Worm (Caenorhabditis elegans) whole organism, L1 larva: ENCODE results near the gene R186.8.
A peak's percentile ranks its signal among the peaks of the same experiment; 100 is the strongest.

Source experiments
- C04F5.9 ChIP-seq: sonication (generic microtip); optimal IDR thresholded peaks from 2 replicates; lab custom pipeline; 2016; ENCODE audit warnings: missing genetic modification characterization, missing compliant biosample characterization
- C16A3.4 ChIP-seq: fragments of 150-350 bp; optimal IDR thresholded peaks from 2 replicates; lab custom pipeline; 2014; ENCODE audit warnings: missing biosample characterization, missing genetic modification characterization
- C34B4.2 ChIP-seq: sonication (generic microtip); optimal IDR thresholded peaks from 2 replicates; lab custom pipeline; 2017; ENCODE audit warnings: mild to moderate bottlenecking, missing genetic modification characterization, missing compliant biosample characterization
- Y116A8C.19 ChIP-seq: sonication (generic microtip); optimal IDR thresholded peaks from 2 replicates; lab custom pipeline; 2016; ENCODE audit warnings: missing compliant biosample characterization, missing genetic modification characterization, borderline replicate concordance
- ama-1 ChIP-seq: fragments of 150-350 bp; optimal IDR thresholded peaks from 2 replicates; lab custom pipeline; 2014
- blmp-1 ChIP-seq: fragments of 150-350 bp; optimal IDR thresholded peaks from 2 replicates; lab custom pipeline; 2014; ENCODE audit warnings: missing biosample characterization, missing genetic modification characterization
- ceh-63 ChIP-seq: fragments of 200-800 bp; sonication (Bioruptor generic); optimal IDR thresholded peaks from 2 replicates; lab custom pipeline; 2018; ENCODE audit warnings: mild to moderate bottlenecking, missing genetic modification characterization, missing compliant biosample characterization
- ceh-82 ChIP-seq, 3 experiments: fragments of 150-350 bp in 1 of 3; sonication (generic microtip) in 2 of 3; optimal IDR thresholded peaks; 2 replicates each; lab custom pipeline; 2014 to 2017; ENCODE audit warnings: missing biosample characterization in 3 of 3, missing genetic modification characterization in 3 of 3
- ceh-90 ChIP-seq: sonication (generic microtip); optimal IDR thresholded peaks from 2 replicates; lab custom pipeline; 2016; ENCODE audit warnings: missing genetic modification characterization, missing compliant biosample characterization
- ces-1 ChIP-seq: fragments of 150-350 bp; optimal IDR thresholded peaks from 2 replicates; lab custom pipeline; 2014; ENCODE audit warnings: missing biosample characterization, missing genetic modification reagents, missing genetic modification characterization
- dpl-1 ChIP-seq, 3 experiments: fragments of 150-350 bp in 2 of 3; sonication (generic microtip) in 1 of 3; optimal IDR thresholded peaks; 2 replicates each; lab custom pipeline; 2014 to 2017; ENCODE audit warnings: missing biosample characterization in 3 of 3, missing genetic modification characterization in 3 of 3, missing genetic modification reagents in 3 of 3
- efl-1 ChIP-seq, 4 experiments: fragments of 150-350 bp; optimal IDR thresholded peaks in 3 of 4; peaks in 1 of 4; 1 replicate in 1 of 4; 2 replicates in 3 of 4; lab custom pipeline; 2014; ENCODE audit warnings: missing biosample characterization in 2 of 4, missing genetic modification characterization in 2 of 4, missing genetic modification reagents in 2 of 4
- efl-3 ChIP-seq: fragments of 200-800 bp; sonication (Bioruptor generic); optimal IDR thresholded peaks from 2 replicates; lab custom pipeline; 2018; ENCODE audit warnings: mild to moderate bottlenecking, missing genetic modification characterization, missing compliant biosample characterization
- egl-27 ChIP-seq, 2 experiments: fragments of 150-350 bp in 1 of 2; sonication (generic microtip); optimal IDR thresholded peaks; 3 replicates each; lab custom pipeline; 2017 to 2018; ENCODE audit warnings: missing biosample characterization in 2 of 2, missing genetic modification characterization in 2 of 2, missing genetic modification reagents in 2 of 2
- elt-3 ChIP-seq, 6 experiments: fragments of 150-350 bp in 1 of 6; sonication (generic microtip); optimal IDR thresholded peaks; 2 replicates each; lab custom pipeline; 2017 to 2018; ENCODE audit warnings: missing biosample characterization in 6 of 6, missing genetic modification characterization in 6 of 6, inconsistent platforms in 1 of 6
- fkh-10 ChIP-seq: sonication (generic microtip); optimal IDR thresholded peaks from 2 replicates; lab custom pipeline; 2017; ENCODE audit warnings: missing biosample characterization, missing genetic modification reagents, missing genetic modification characterization
- fkh-4 ChIP-seq: sonication (generic microtip); optimal IDR thresholded peaks from 2 replicates; lab custom pipeline; 2016; ENCODE audit warnings: missing compliant biosample characterization, missing genetic modification characterization, borderline replicate concordance
- fos-1 ChIP-seq: fragments of 150-350 bp; optimal IDR thresholded peaks from 2 replicates; lab custom pipeline; 2014; ENCODE audit warnings: missing biosample characterization, missing genetic modification characterization
- hlh-17 ChIP-seq: fragments of 200-800 bp; sonication (Bioruptor generic); optimal IDR thresholded peaks from 2 replicates; lab custom pipeline; 2018; ENCODE audit warnings: missing genetic modification characterization, mild to moderate bottlenecking, missing compliant biosample characterization, moderate library complexity, borderline replicate concordance
- hlh-4 ChIP-seq: sonication (generic microtip); optimal IDR thresholded peaks from 2 replicates; lab custom pipeline; 2016; ENCODE audit warnings: mild to moderate bottlenecking, missing genetic modification characterization, missing compliant biosample characterization
- hpl-2 ChIP-seq: fragments of 150-350 bp; optimal IDR thresholded peaks from 2 replicates; lab custom pipeline; 2014; ENCODE audit warnings: missing biosample characterization, missing genetic modification reagents, missing genetic modification characterization
- irx-1 ChIP-seq: sonication (generic microtip); optimal IDR thresholded peaks from 2 replicates; lab custom pipeline; 2016; ENCODE audit warnings: missing genetic modification characterization, missing compliant biosample characterization
- isw-1 ChIP-seq: fragments of 200-800 bp; sonication (Bioruptor generic); IDR thresholded peaks from 2 replicates; pipeline ENCODE4 v1.3.6; 2022; ENCODE audit warnings: missing genetic modification characterization, missing compliant biosample characterization
- jun-1 ChIP-seq: fragments of 150-350 bp; optimal IDR thresholded peaks from 2 replicates; lab custom pipeline; 2014; ENCODE audit warnings: missing biosample characterization, missing genetic modification reagents, missing genetic modification characterization
- lin-13 ChIP-seq: fragments of 150-350 bp; optimal IDR thresholded peaks from 2 replicates; lab custom pipeline; 2014; ENCODE audit warnings: missing biosample characterization, missing genetic modification reagents, missing genetic modification characterization
- lin-14 ChIP-seq: fragments of 200-800 bp; sonication (Bioruptor generic); optimal IDR thresholded peaks from 2 replicates; lab custom pipeline; 2018; ENCODE audit warnings: mild to moderate bottlenecking, missing genetic modification characterization, moderate library complexity, missing compliant biosample characterization
- lin-39 ChIP-seq: fragments of 150-350 bp; optimal IDR thresholded peaks from 2 replicates; lab custom pipeline; 2014; ENCODE audit warnings: missing biosample characterization, missing genetic modification reagents, missing genetic modification characterization
- lir-3 ChIP-seq: sonication (generic microtip); optimal IDR thresholded peaks from 2 replicates; lab custom pipeline; 2016; ENCODE audit warnings: mild to moderate bottlenecking, missing genetic modification characterization, moderate library complexity, missing compliant biosample characterization; ENCODE audit not compliant: poor library complexity
- mef-2 ChIP-seq: fragments of 150-350 bp; optimal IDR thresholded peaks from 2 replicates; lab custom pipeline; 2014; ENCODE audit warnings: missing biosample characterization, missing genetic modification characterization
- mep-1 ChIP-seq: fragments of 150-350 bp; optimal IDR thresholded peaks from 2 replicates; lab custom pipeline; 2014; ENCODE audit warnings: missing biosample characterization, missing genetic modification characterization
- nhr-11 ChIP-seq: fragments of 150-350 bp; optimal IDR thresholded peaks from 2 replicates; lab custom pipeline; 2014; ENCODE audit warnings: missing biosample characterization, missing genetic modification characterization
- nhr-19 ChIP-seq: fragments of 200-800 bp; sonication (Bioruptor generic); conservative IDR thresholded peaks from 2 replicates; pipeline ENCODE4 v1.3.6; 2022; ENCODE audit warnings: missing genetic modification characterization, missing compliant biosample characterization
- nhr-20 ChIP-seq: sonication (generic microtip); optimal IDR thresholded peaks from 2 replicates; lab custom pipeline; 2016; ENCODE audit warnings: mild to moderate bottlenecking, missing genetic modification characterization, missing compliant biosample characterization
- nhr-237 ChIP-seq: fragments of 150-350 bp; optimal IDR thresholded peaks from 2 replicates; lab custom pipeline; 2014; ENCODE audit warnings: missing biosample characterization, missing genetic modification characterization
- nhr-28 ChIP-seq: fragments of 150-350 bp; optimal IDR thresholded peaks from 2 replicates; lab custom pipeline; 2014; ENCODE audit warnings: missing biosample characterization, missing genetic modification characterization
- nhr-71 ChIP-seq: sonication (generic microtip); optimal IDR thresholded peaks from 2 replicates; lab custom pipeline; 2016; ENCODE audit warnings: mild to moderate bottlenecking, missing genetic modification characterization, moderate library complexity, missing compliant biosample characterization
- nhr-76 ChIP-seq: sonication (generic microtip); optimal IDR thresholded peaks from 2 replicates; lab custom pipeline; 2017; ENCODE audit warnings: missing biosample characterization, missing genetic modification characterization
- nhr-90 ChIP-seq: sonication (generic microtip); optimal IDR thresholded peaks from 2 replicates; lab custom pipeline; 2016; ENCODE audit warnings: mild to moderate bottlenecking, missing genetic modification characterization, missing compliant biosample characterization; ENCODE audit not compliant: poor library complexity
- pag-3 ChIP-seq: sonication (generic microtip); optimal IDR thresholded peaks from 2 replicates; lab custom pipeline; 2017; ENCODE audit warnings: missing genetic modification characterization, mild to moderate bottlenecking, missing compliant biosample characterization, antibody characterized with exemption, borderline replicate concordance; ENCODE audit not compliant: insufficient read depth
- rnt-1 ChIP-seq: sonication (generic microtip); optimal IDR thresholded peaks from 2 replicates; lab custom pipeline; 2016; ENCODE audit warnings: mild to moderate bottlenecking, missing genetic modification characterization, moderate library complexity, missing compliant biosample characterization
- snu-23 ChIP-seq: sonication (generic microtip); optimal IDR thresholded peaks from 2 replicates; lab custom pipeline; 2016; ENCODE audit warnings: missing genetic modification characterization, missing compliant biosample characterization
- sox-4 ChIP-seq: sonication (generic microtip); optimal IDR thresholded peaks from 2 replicates; lab custom pipeline; 2016; ENCODE audit warnings: missing genetic modification characterization, missing compliant biosample characterization
- sptf-1 ChIP-seq: fragments of 150-350 bp; optimal IDR thresholded peaks from 2 replicates; lab custom pipeline; 2014; ENCODE audit warnings: missing biosample characterization, missing genetic modification characterization
- swsn-7 ChIP-seq: sonication (generic microtip); optimal IDR thresholded peaks from 2 replicates; lab custom pipeline; 2016; ENCODE audit warnings: missing genetic modification characterization, missing compliant biosample characterization
- tbx-2 ChIP-seq: sonication (generic microtip); optimal IDR thresholded peaks from 2 replicates; lab custom pipeline; 2016; ENCODE audit warnings: missing genetic modification characterization, missing compliant biosample characterization
- tlp-1 ChIP-seq: fragments of 150-350 bp; optimal IDR thresholded peaks from 2 replicates; lab custom pipeline; 2014; ENCODE audit warnings: missing biosample characterization, missing genetic modification characterization
- unc-130 ChIP-seq: fragments of 150-350 bp; optimal IDR thresholded peaks from 2 replicates; lab custom pipeline; 2017; ENCODE audit warnings: missing biosample characterization, missing genetic modification characterization, inconsistent platforms
- unc-30 ChIP-seq: sonication (generic microtip); optimal IDR thresholded peaks from 2 replicates; lab custom pipeline; 2017; ENCODE audit warnings: missing biosample characterization, missing genetic modification characterization
- unc-62 ChIP-seq: fragments of 150-350 bp; optimal IDR thresholded peaks from 2 replicates; lab custom pipeline; 2014; ENCODE audit warnings: missing biosample characterization, missing genetic modification reagents, missing genetic modification characterization
- unc-86 ChIP-seq: sonication (generic microtip); optimal IDR thresholded peaks from 2 replicates; lab custom pipeline; 2016; ENCODE audit warnings: missing genetic modification characterization, missing compliant biosample characterization
- xbp-1 ChIP-seq: sonication (generic microtip); optimal IDR thresholded peaks from 2 replicates; lab custom pipeline; 2016; ENCODE audit warnings: missing genetic modification characterization, missing compliant biosample characterization
- zag-1 ChIP-seq: fragments of 150-350 bp; optimal IDR thresholded peaks from 2 replicates; lab custom pipeline; 2014; ENCODE audit warnings: missing biosample characterization, missing genetic modification characterization
- zip-4 ChIP-seq: fragments of 200-800 bp; sonication (Bioruptor generic); optimal IDR thresholded peaks from 2 replicates; lab custom pipeline; 2018; ENCODE audit warnings: mild to moderate bottlenecking, missing genetic modification characterization, moderate library complexity, missing compliant biosample characterization

R186.8 gene

ce11 chrV:13003378-13003777 is 35.6 kb upstream of the R186.8 start (continued):
- TF ChIP-seq lin-39 (tag; lab: Kevin White, UChicago) (no peak), C16A3.4 (tag; lab: Kevin White, UChicago) (peak; percentile 78), hlh-4 (tag; lab: Kevin White, UChicago) (no peak), nhr-20 (peak; percentile 74), fkh-4 (tag; lab: Kevin White, UChicago) (no peak), sptf-1 (tag; lab: Kevin White, UChicago) (no peak), zip-4 (GFP tag; lab: Kevin White, UChicago) (peak; percentile 15), Y116A8C.19 (tag; lab: Kevin White, UChicago) (no peak), lin-13 (peak; percentile 43), mep-1 (tag; lab: Kevin White, UChicago) (peak; percentile 67), nhr-11 (tag; lab: Kevin White, UChicago) (no peak), unc-30 (tag; lab: Kevin White, UChicago) (no peak), xbp-1 (tag; lab: Kevin White, UChicago) (peak; percentile 38), sox-4 (no peak), nhr-76 (tag; lab: Kevin White, UChicago) (no peak), lin-14 (peak; percentile 69), dpl-1 (GFP tag; optimal IDR thresholded peaks at IDR 0.05; lab: Kevin White, UChicago) (peak in 2 of 3 experiments; percentile 47 to 67), tlp-1 (tag; lab: Kevin White, UChicago) (no peak), C34B4.2 (tag; lab: Kevin White, UChicago) (no peak), C04F5.9 (tag; lab: Kevin White, UChicago) (no peak), nhr-237 (tag; lab: Kevin White, UChicago) (no peak), pag-3 (tag; lab: Kevin White, UChicago) (no peak), hpl-2 (GFP tag; lab: Kevin White, UChicago) (no peak), nhr-19 (GFP tag; lab: Robert Waterston, UW) (peak; percentile 76), egl-27 (tag; optimal IDR thresholded peaks at IDR 0.05; lab: Kevin White, UChicago) (peak in 1 of 2 experiments; percentile 42), unc-130 (tag; lab: Kevin White, UChicago) (peak; percentile 59), lir-3 (tag; lab: Kevin White, UChicago) (peak; percentile 34), tbx-2 (peak; percentile 32), zag-1 (tag; lab: Kevin White, UChicago) (no peak), efl-3 (no peak), rnt-1 (tag; lab: Kevin White, UChicago) (peak; percentile 75), nhr-71 (peak; percentile 74), unc-62 (GFP tag; lab: Kevin White, UChicago) (no peak), ceh-82 (tag; optimal IDR thresholded peaks at IDR 0.05; lab: Kevin White, UChicago) (peak; percentile 20 to 58 (median 54)), swsn-7 (tag; lab: Kevin White, UChicago) (peak; percentile 58), irx-1 (peak; percentile 50), nhr-28 (tag; lab: Kevin White, UChicago) (no peak), efl-1 (optimal IDR thresholded peaks at IDR 0.05; lab: Kevin White, UChicago) (peak; percentile 50 to 56), efl-1 (GFP tag; optimal IDR thresholded peaks at IDR 0.05 in 1 of 2; lab: Kevin White, UChicago) (peak; percentile 28 to 94), ceh-63 (GFP tag; lab: Kevin White, UChicago) (no peak), ama-1 (lab: Kevin White, UChicago) (no peak), unc-86 (peak; percentile 1), isw-1 (GFP tag; lab: Robert Waterston, UW) (no peak), ceh-90 (tag; lab: Kevin White, UChicago) (no peak), fos-1 (tag; lab: Kevin White, UChicago) (peak; percentile 66), blmp-1 (tag; lab: Kevin White, UChicago) (peak; percentile 18), ces-1 (GFP tag; lab: Kevin White, UChicago) (no peak), mef-2 (tag; lab: Kevin White, UChicago) (no peak), elt-3 (tag; optimal IDR thresholded peaks at IDR 0.05; lab: Kevin White, UChicago) (peak in 4 of 6 experiments; percentile 23 to 47 (median 44)), hlh-17 (GFP tag; lab: Kevin White, UChicago) (no peak), jun-1 (tag; lab: Kevin White, UChicago) (peak; percentile 41), fkh-10 (GFP tag; lab: Kevin White, UChicago) (peak; percentile 14), nhr-90 (tag; lab: Kevin White, UChicago) (peak; percentile 55), snu-23 (peak; percentile 85)
